Worm (Caenorhabditis elegans): ENCODE measurements around the gene acs-20.

ce11 chrIV:12410167-12410566 lies 11.7 kb upstream of the acs-20 start, which contains the start of gene acl-13:
- TF ChIP-seq bed-1 (GFP tag; IDR thresholded peaks at IDR 0.05) (no peak), lin-26 (GFP tag; IDR thresholded peaks at IDR 0.05) (no peak), attf-6 (GFP tag; IDR thresholded peaks at IDR 0.05) (no peak), repo-1 (tag; optimal IDR thresholded peaks at IDR 0.05) (no peak), Y56A3A.18 (GFP tag; IDR thresholded peaks at IDR 0.05) (no peak), Y53F4B.3 (GFP tag; IDR thresholded peaks at IDR 0.05) (no peak), ama-1 (optimal IDR thresholded peaks at IDR 0.05) (no peak), ama-1 (GFP tag; optimal IDR thresholded peaks at IDR 0.05) (no peak), B0261.1 (tag; optimal IDR thresholded peaks at IDR 0.05) (no peak), hlh-26 (GFP tag; conservative IDR thresholded peaks at IDR 0.05) (no peak)
